Worm (Caenorhabditis elegans) whole organism, mixed stage, embryonic: Measurements from ENCODE around the gene srh-180.

Experiments used
- ces-1 ChIP-seq: fragments of 150-350 bp; optimal IDR thresholded peaks from 2 replicates; lab custom pipeline; 2014; ENCODE audit warnings: missing biosample characterization, missing genetic modification reagents, missing genetic modification characterization
- elt-3 ChIP-seq: fragments of 150-350 bp; optimal IDR thresholded peaks from 2 replicates; lab custom pipeline; 2014; ENCODE audit warnings: missing biosample characterization, missing genetic modification characterization
- unc-62 ChIP-seq: fragments of 150-350 bp; optimal IDR thresholded peaks from 2 replicates; lab custom pipeline; 2014; ENCODE audit warnings: missing biosample characterization, missing genetic modification reagents, missing genetic modification characterization

ce11 chrV:16368143-16368542 lies 50.8 kb downstream of the srh-180 start:
- TF ChIP-seq ces-1 (GFP tag; lab: Kevin White, UChicago), result no peak
- no peak for TF ChIP-seq unc-62 (GFP tag; lab: Kevin White, UChicago)
- no peak for TF ChIP-seq elt-3 (tag; lab: Kevin White, UChicago)
